Worm (Caenorhabditis elegans) whole organism, L1 larva: ENCODE data around the gene C53A3.4.

Experiments
- efl-1 ChIP-seq, 4 experiments: fragments of 150-350 bp; optimal IDR thresholded peaks in 3 of 4; peaks in 1 of 4; 1 replicate in 1 of 4; 2 replicates in 3 of 4; lab custom pipeline; 2014; ENCODE audit warnings: missing biosample characterization in 2 of 4, missing genetic modification characterization in 2 of 4, missing genetic modification reagents in 2 of 4
- elt-2 ChIP-seq: sonication (generic microtip); optimal IDR thresholded peaks from 2 replicates; lab custom pipeline; 2016; ENCODE audit warnings: missing genetic modification characterization, mild to moderate bottlenecking, inconsistent platforms, missing compliant biosample characterization, missing genetic modification reagents
- fkh-8 ChIP-seq: sonication (generic microtip); optimal IDR thresholded peaks from 2 replicates; lab custom pipeline; 2016; ENCODE audit warnings: mild to moderate bottlenecking, missing genetic modification characterization, missing compliant biosample characterization
- hlh-4 ChIP-seq: sonication (generic microtip); optimal IDR thresholded peaks from 2 replicates; lab custom pipeline; 2016; ENCODE audit warnings: mild to moderate bottlenecking, missing genetic modification characterization, missing compliant biosample characterization
- nhr-71 ChIP-seq: sonication (generic microtip); optimal IDR thresholded peaks from 2 replicates; lab custom pipeline; 2016; ENCODE audit warnings: mild to moderate bottlenecking, missing genetic modification characterization, moderate library complexity, missing compliant biosample characterization

The C53A3.4 gene

ce11 chrV:5708331-5708730 lies 50.3 kb downstream of the C53A3.4 start:
- TF ChIP-seq elt-2 (tag; lab: Kevin White, UChicago): no peak
- no peak for TF ChIP-seq efl-1 (optimal IDR thresholded peaks at IDR 0.05; lab: Kevin White, UChicago)
- peak in 1 of 2 experiments; percentile 81 for TF ChIP-seq efl-1 (GFP tag; optimal IDR thresholded peaks at IDR 0.05 in 1 of 2; lab: Kevin White, UChicago)
- peak; percentile 32 for TF ChIP-seq nhr-71 (tag; lab: Kevin White, UChicago)
- peak; percentile 77 for TF ChIP-seq hlh-4
- TF ChIP-seq fkh-8 (tag; lab: Kevin White, UChicago): peak; percentile 31
